Fruit fly (Drosophila melanogaster) whole organism, adult: Measurements from ENCODE around the gene Akh.

ENCODE experiments used
- CG11617 ChIP-seq: fragments of 200-800 bp; sonication (Bioruptor generic); optimal IDR thresholded peaks from 2 replicates; lab custom pipeline; 2017; ENCODE audit warnings: mild to moderate bottlenecking, missing biosample characterization, missing genetic modification reagents, missing genetic modification characterization
- CG12768 ChIP-seq: fragments of 200-800 bp; sonication (Bioruptor generic); optimal IDR thresholded peaks from 2 replicates; lab custom pipeline; 2017; ENCODE audit warnings: missing biosample characterization, missing genetic modification characterization, mild to moderate bottlenecking, moderate library complexity, missing genetic modification reagents
- CG14711 ChIP-seq: fragments of 200-800 bp; sonication (Bioruptor generic); optimal IDR thresholded peaks from 2 replicates; lab custom pipeline; 2018; ENCODE audit warnings: missing biosample characterization, mild to moderate bottlenecking, missing genetic modification characterization, moderate library complexity
- CG1620 ChIP-seq: fragments of 200-800 bp; sonication (Bioruptor generic); optimal IDR thresholded peaks from 2 replicates; lab custom pipeline; 2016; ENCODE audit warnings: missing biosample characterization, missing genetic modification characterization
- CG33017 ChIP-seq: fragments of 200-800 bp; sonication (Bioruptor generic); optimal IDR thresholded peaks from 2 replicates; lab custom pipeline; 2018; ENCODE audit warnings: missing biosample characterization, mild to moderate bottlenecking, missing genetic modification characterization, moderate library complexity
- CG5204 ChIP-seq: fragments of 200-800 bp; sonication (Bioruptor generic); optimal IDR thresholded peaks from 2 replicates; lab custom pipeline; 2016; ENCODE audit warnings: missing biosample characterization, missing genetic modification characterization
- CG7045 ChIP-seq: fragments of 200-800 bp; sonication (Bioruptor generic); optimal IDR thresholded peaks from 2 replicates; lab custom pipeline; 2017; ENCODE audit warnings: missing biosample characterization, mild to moderate bottlenecking, missing genetic modification characterization
- CG7101 ChIP-seq: fragments of 200-800 bp; sonication (Bioruptor generic); optimal IDR thresholded peaks from 2 replicates; lab custom pipeline; 2018; ENCODE audit warnings: missing biosample characterization, mild to moderate bottlenecking, missing genetic modification characterization, moderate library complexity
- Clk ChIP-seq: fragments of 200-800 bp; sonication (Bioruptor generic); optimal IDR thresholded peaks from 2 replicates; lab custom pipeline; 2017; ENCODE audit warnings: missing biosample characterization, missing genetic modification characterization
- Crg-1 ChIP-seq: fragments of 200-800 bp; sonication (Bioruptor generic); optimal IDR thresholded peaks from 2 replicates; lab custom pipeline; 2016; ENCODE audit warnings: missing biosample characterization, missing genetic modification characterization
- Hr96 ChIP-seq: fragments of 200-800 bp; sonication (Bioruptor generic); optimal IDR thresholded peaks from 2 replicates; lab custom pipeline; 2016; ENCODE audit warnings: missing biosample characterization, missing genetic modification characterization
- Mnt ChIP-seq: fragments of 200-800 bp; sonication (Bioruptor generic); optimal IDR thresholded peaks from 2 replicates; lab custom pipeline; 2016; ENCODE audit warnings: missing biosample characterization, mild to moderate bottlenecking, missing genetic modification characterization
- bab1 ChIP-seq: fragments of 200-800 bp; sonication (Bioruptor generic); optimal IDR thresholded peaks from 3 replicates; lab custom pipeline; 2019; ENCODE audit warnings: missing biosample characterization, mild to moderate bottlenecking, missing genetic modification characterization, moderate library complexity
- cic ChIP-seq: fragments of 200-800 bp; sonication (Bioruptor generic); optimal IDR thresholded peaks from 2 replicates; lab custom pipeline; 2017; ENCODE audit warnings: missing biosample characterization, mild to moderate bottlenecking, missing genetic modification characterization, moderate library complexity
- cnc ChIP-seq, 2 experiments: fragments of >200 bp; optimal IDR thresholded peaks; 2 replicates each; lab custom pipeline; 2017
- kay ChIP-seq: fragments of 200-800 bp; sonication (Bioruptor generic); peaks from one replicate; lab custom pipeline; 2016; ENCODE audit warnings: missing biosample characterization, missing genetic modification characterization, borderline replicate concordance
- ovo ChIP-seq: fragments of 200-800 bp; sonication (Bioruptor generic); optimal IDR thresholded peaks from 2 replicates; lab custom pipeline; 2016; ENCODE audit warnings: missing biosample characterization, missing genetic modification characterization
- pad ChIP-seq: fragments of 200-800 bp; sonication (Bioruptor generic); optimal IDR thresholded peaks from 3 replicates; lab custom pipeline; 2017; ENCODE audit warnings: missing biosample characterization, missing genetic modification characterization, mild to moderate bottlenecking, moderate library complexity, missing genetic modification reagents
- tj ChIP-seq: fragments of 200-800 bp; sonication (Bioruptor generic); optimal IDR thresholded peaks from 3 replicates; lab custom pipeline; 2017; ENCODE audit warnings: missing biosample characterization, mild to moderate bottlenecking, missing genetic modification characterization, moderate library complexity
- toe ChIP-seq: fragments of 200-800 bp; sonication (Bioruptor generic); optimal IDR thresholded peaks from 2 replicates; lab custom pipeline; 2016; ENCODE audit warnings: missing biosample characterization, missing genetic modification characterization

Gene Akh

dm6 chr3L:4133724-4134678, 7.3 kb upstream of the Akh start, which contains the start of gene ens:
ens (minus strand) TSS chr3L:4134550.
- TF ChIP-seq pad (GFP tag; lab: Kevin White, UChicago) = peak; percentile 68
- no peak for TF ChIP-seq CG12768
- peak; percentile 61 for TF ChIP-seq bab1
- peak; percentile 18 for TF ChIP-seq cic
- TF ChIP-seq CG7101 (tag; lab: Kevin White, UChicago) = peak; percentile 17
- no peak for TF ChIP-seq CG1620 (GFP tag; lab: Kevin White, UChicago)
- TF ChIP-seq Clk (GFP tag; lab: Kevin White, UChicago) = no peak
- no peak for TF ChIP-seq kay (GFP tag; lab: Kevin White, UChicago)
- peak; percentile 15 for TF ChIP-seq tj (GFP tag; lab: Kevin White, UChicago)
- TF ChIP-seq CG5204 (GFP tag; lab: Kevin White, UChicago) = no peak

dm6 chr3L:4135857-4136256, 5.4 kb upstream of the Akh start, which contains the start of gene RfC4:
RfC4 (minus strand) TSS chr3L:4136038.
- no peak for TF ChIP-seq toe
- no peak for TF ChIP-seq bab1
- no peak for TF ChIP-seq CG7045
- TF ChIP-seq kay (GFP tag; lab: Kevin White, UChicago) = no peak
- no peak for TF ChIP-seq Mnt (GFP tag; lab: Kevin White, UChicago)
- TF ChIP-seq CG33017 (tag; lab: Kevin White, UChicago) = no peak

DNA sequence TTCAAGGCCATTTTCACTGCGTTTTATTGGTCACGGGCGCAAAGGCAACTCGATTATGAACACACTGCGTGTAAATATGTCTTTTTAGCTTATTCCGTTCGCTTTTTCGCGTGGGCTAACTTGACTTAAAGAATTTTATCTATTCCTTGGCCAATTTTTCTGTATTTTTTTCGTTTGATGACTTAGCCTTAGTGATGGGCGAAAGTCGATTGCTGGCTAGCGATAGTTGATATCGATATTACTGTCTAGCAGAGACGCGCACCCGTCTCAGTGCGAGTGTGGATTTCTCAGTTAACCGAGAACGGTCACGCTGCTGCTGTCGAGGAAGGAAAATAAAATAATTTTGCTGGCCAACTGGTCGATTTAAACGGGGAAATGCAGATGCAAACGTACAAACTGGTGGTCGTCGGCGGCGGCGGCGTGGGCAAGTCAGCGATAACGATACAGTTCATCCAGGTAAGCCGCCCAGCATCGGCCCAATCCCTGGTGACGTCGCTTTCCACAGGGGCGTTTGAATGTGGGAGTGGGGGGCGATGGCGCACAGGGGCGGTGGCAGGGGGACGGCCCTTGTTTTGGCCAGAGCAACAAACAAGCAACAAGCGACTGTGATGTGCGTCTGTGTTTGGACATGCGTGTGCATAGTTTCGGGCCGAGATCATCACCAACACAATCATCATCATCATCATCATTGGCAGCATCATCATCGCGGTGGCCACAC, 2.3 kb upstream of the Akh start, which contains the start of the genes Rop and Ras64B:
Rop (minus strand) TSS at position 193 of the 718 bp plus-strand sequence.
Ras64B (plus strand) TSS at position 273 of the 718 bp plus-strand sequence.
- TF ChIP-seq CG1620 (GFP tag; lab: Kevin White, UChicago) (peak; percentile 54), ovo (GFP tag; lab: Kevin White, UChicago) (no peak), kay (GFP tag; lab: Kevin White, UChicago) (no peak), CG12768 (no peak), CG5204 (GFP tag; lab: Kevin White, UChicago) (no peak), tj (GFP tag; lab: Kevin White, UChicago) (no peak), CG14711 (tag; lab: Kevin White, UChicago) (peak; percentile 12), cnc (optimal IDR thresholded peaks at IDR 0.05; lab: Kevin White, UChicago) (no peak), CG7101 (tag; lab: Kevin White, UChicago) (peak; percentile 21), pad (GFP tag; lab: Kevin White, UChicago) (no peak), Mnt (GFP tag; lab: Kevin White, UChicago) (peak; percentile 36), bab1 (peak; percentile 75), Hr96 (GFP tag; lab: Kevin White, UChicago) (no peak), CG11617 (GFP tag; lab: Kevin White, UChicago) (peak; percentile 35), cic (no peak), Clk (GFP tag; lab: Kevin White, UChicago) (no peak), Crg-1 (GFP tag; lab: Kevin White, UChicago) (no peak), CG33017 (tag; lab: Kevin White, UChicago) (peak; percentile 24), CG7045 (no peak), toe (no peak)

dm6 chr3L:4142064-4142463, 797 bp downstream of the Akh start, which contains the start of gene CG32260:
CG32260 (plus strand) TSS chr3L:4142364.
- TF ChIP-seq bab1 = no peak
- no peak for TF ChIP-seq CG7045
- TF ChIP-seq cnc (optimal IDR thresholded peaks at IDR 0.05; lab: Kevin White, UChicago) = no peak
- no peak for TF ChIP-seq CG1620 (GFP tag; lab: Kevin White, UChicago)
- TF ChIP-seq CG5204 (GFP tag; lab: Kevin White, UChicago) = no peak
- TF ChIP-seq CG12768 = no peak
- TF ChIP-seq Mnt (GFP tag; lab: Kevin White, UChicago) = no peak
- no peak for TF ChIP-seq pad (GFP tag; lab: Kevin White, UChicago)
- TF ChIP-seq CG7101 (tag; lab: Kevin White, UChicago) = no peak
- TF ChIP-seq kay (GFP tag; lab: Kevin White, UChicago) = no peak
- TF ChIP-seq ovo (GFP tag; lab: Kevin White, UChicago) = no peak
- TF ChIP-seq Crg-1 (GFP tag; lab: Kevin White, UChicago) = no peak
- no peak for TF ChIP-seq CG14711 (tag; lab: Kevin White, UChicago)
- no peak for TF ChIP-seq CG33017 (tag; lab: Kevin White, UChicago)
- no peak for TF ChIP-seq tj (GFP tag; lab: Kevin White, UChicago)
- TF ChIP-seq toe = no peak

DNA sequence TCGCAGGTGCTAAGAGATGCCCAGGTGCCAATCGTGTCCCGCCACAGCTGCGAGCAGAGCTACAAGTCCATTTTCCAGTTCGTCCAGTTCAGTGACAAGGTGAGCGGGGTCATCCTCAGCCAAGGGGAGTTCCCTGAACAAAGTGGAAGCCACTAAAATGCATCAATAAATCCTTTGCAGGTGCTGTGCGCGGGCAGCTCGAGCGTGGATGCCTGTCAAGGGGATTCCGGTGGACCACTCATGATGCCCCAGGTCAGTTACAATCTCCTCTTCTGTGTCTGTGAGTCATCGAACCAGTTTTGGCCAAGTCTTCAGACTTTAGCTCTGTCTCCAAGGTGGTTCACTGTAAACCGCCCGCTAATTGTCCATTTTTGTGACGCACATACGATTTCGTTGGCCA, 4.0 kb downstream of the Akh start:
- TF ChIP-seq Clk (GFP tag; lab: Kevin White, UChicago) (no peak), Crg-1 (GFP tag; lab: Kevin White, UChicago) (no peak), CG14711 (tag; lab: Kevin White, UChicago) (no peak), bab1 (no peak), kay (GFP tag; lab: Kevin White, UChicago) (no peak), CG7045 (no peak), CG33017 (tag; lab: Kevin White, UChicago) (no peak), ovo (GFP tag; lab: Kevin White, UChicago) (no peak), CG1620 (GFP tag; lab: Kevin White, UChicago) (no peak), pad (GFP tag; lab: Kevin White, UChicago) (no peak), cic (no peak), Mnt (GFP tag; lab: Kevin White, UChicago) (no peak), CG12768 (no peak), cnc (optimal IDR thresholded peaks at IDR 0.05; lab: Kevin White, UChicago) (no peak), CG7101 (tag; lab: Kevin White, UChicago) (no peak), CG5204 (GFP tag; lab: Kevin White, UChicago) (no peak), CG11617 (GFP tag; lab: Kevin White, UChicago) (no peak)
